Worm (Caenorhabditis elegans) whole organism, L4 larva: Measurements from ENCODE around the gene M163.1.

Experiments used
- F37D6.2 ChIP-seq: sonication (generic microtip); optimal IDR thresholded peaks from 2 replicates; lab custom pipeline; 2016; ENCODE audit warnings: mild to moderate bottlenecking, missing genetic modification characterization, missing compliant biosample characterization
- aly-2 ChIP-seq: sonication (generic microtip); optimal IDR thresholded peaks from 2 replicates; lab custom pipeline; 2018; ENCODE audit warnings: missing biosample characterization, missing genetic modification characterization
- lin-39 ChIP-seq: fragments of 150-350 bp; optimal IDR thresholded peaks from 2 replicates; lab custom pipeline; 2014; ENCODE audit warnings: missing biosample characterization, missing genetic modification reagents, missing genetic modification characterization
- lsy-2 ChIP-seq, 2 experiments: fragments of 150-350 bp in 1 of 2; sonication (generic microtip) in 1 of 2; optimal IDR thresholded peaks; 2 replicates each; lab custom pipeline; 2014 to 2017; ENCODE audit warnings: missing biosample characterization in 2 of 2, missing genetic modification characterization in 2 of 2

DNA sequence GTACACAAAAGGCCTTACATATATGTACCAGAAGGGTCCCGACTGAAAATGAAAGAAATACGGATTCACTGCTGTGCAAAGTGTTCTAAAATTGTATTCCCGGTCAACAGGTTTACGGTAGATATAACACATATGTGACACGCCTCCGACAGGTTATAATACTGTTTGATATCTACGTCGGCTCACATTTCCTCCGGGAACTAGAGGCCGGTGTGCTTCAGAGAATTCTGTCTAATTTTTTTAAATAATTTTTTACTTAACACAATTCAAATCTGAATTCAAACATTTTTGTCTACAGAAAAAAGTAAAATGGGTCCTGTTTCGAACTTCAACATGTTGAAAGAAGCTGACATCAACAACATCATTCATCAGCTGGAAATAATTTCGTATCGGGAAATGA lies 39.6 kb upstream of the M163.1 start, which contains the start of gene T24C2.3:
- TF ChIP-seq aly-2 (tag; lab: Kevin White, UChicago) (no peak), lsy-2 (tag; optimal IDR thresholded peaks at IDR 0.05; lab: Kevin White, UChicago) (no peak), lin-39 (tag; lab: Kevin White, UChicago) (no peak), F37D6.2 (tag; lab: Kevin White, UChicago) (no peak)
